Worm (Caenorhabditis elegans) whole organism, midembryonic: ENCODE results near the gene exc-12.

Source experiments
- klf-2 ChIP-seq: fragments of 200-800 bp; sonication (Bioruptor generic); conservative IDR thresholded peaks from 2 replicates; pipeline ENCODE4 v1.3.6; 2022; ENCODE audit warnings: missing genetic modification reagents, missing genetic modification characterization, missing compliant biosample characterization
- ztf-29 ChIP-seq: fragments of 200-800 bp; sonication (Bioruptor generic); IDR thresholded peaks from 2 replicates; pipeline ENCODE4 v1.3.6; 2022; ENCODE audit warnings: missing genetic modification reagents, missing genetic modification characterization, missing compliant biosample characterization

DNA sequence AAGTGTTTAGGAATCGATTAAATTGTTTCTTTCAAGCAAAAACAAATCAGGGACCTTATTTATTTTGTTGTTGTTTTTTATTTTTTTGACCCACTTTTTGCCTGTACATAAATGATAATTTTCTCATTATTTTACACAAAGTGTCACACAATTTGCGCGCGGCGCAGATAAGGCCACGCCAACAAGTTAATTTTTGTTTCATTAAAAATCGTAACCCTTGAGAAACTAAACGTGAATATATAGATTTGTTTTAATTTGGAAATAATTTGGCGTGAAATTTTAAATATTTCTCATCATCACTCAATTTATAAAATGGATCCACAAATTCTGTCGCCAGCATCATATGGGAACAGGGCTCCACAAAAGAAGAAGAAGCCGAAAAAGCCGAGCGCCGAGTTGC is 10.3 kb upstream of the exc-12 start, which contains the start of gene T05D4.5:
- TF ChIP-seq klf-2 (no peak), ztf-29 (GFP tag; lab: Robert Waterston, UW) (no peak)
